Worm (Caenorhabditis elegans) whole organism, young adult: ENCODE data around the gene acd-4.

ENCODE experiments used
- B0336.3 ChIP-seq: fragments of 200-800 bp; sonication (Bioruptor generic); IDR thresholded peaks from 2 replicates; pipeline ENCODE4 v1.3.6; 2022; ENCODE audit warnings: missing genetic modification characterization, missing compliant biosample characterization
- F49E8.2 ChIP-seq: sonication (generic microtip); optimal IDR thresholded peaks from 3 replicates; lab custom pipeline; 2017; ENCODE audit warnings: missing genetic modification characterization, mild to moderate bottlenecking, missing compliant biosample characterization, antibody characterized with exemption, moderate library complexity; ENCODE audit not compliant: insufficient read depth
- akir-1 ChIP-seq: fragments of 200-800 bp; sonication (Bioruptor generic); optimal IDR thresholded peaks from 2 replicates; lab custom pipeline; 2018; ENCODE audit warnings: mild to moderate bottlenecking, missing genetic modification characterization, moderate library complexity, missing compliant biosample characterization
- cebp-2 ChIP-seq: fragments of 200-800 bp; sonication (Bioruptor generic); IDR thresholded peaks from 2 replicates; pipeline ENCODE4 v1.3.6; 2022; ENCODE audit warnings: missing genetic modification characterization, missing compliant biosample characterization
- egl-18 ChIP-seq: fragments of 200-800 bp; sonication (Bioruptor generic); IDR thresholded peaks from 2 replicates; pipeline ENCODE4 v1.3.6; 2022; ENCODE audit warnings: missing genetic modification reagents, missing genetic modification characterization, missing compliant biosample characterization
- hlh-12 ChIP-seq: sonication (generic microtip); optimal IDR thresholded peaks from 2 replicates; lab custom pipeline; 2016; ENCODE audit warnings: missing genetic modification characterization, missing compliant biosample characterization
- nhr-90 ChIP-seq: sonication (generic microtip); optimal IDR thresholded peaks from 2 replicates; lab custom pipeline; 2016; ENCODE audit warnings: missing genotype, mild to moderate bottlenecking, missing genetic modification characterization, missing compliant biosample characterization
- tbp1 ChIP-seq: fragments of 200-800 bp; sonication (Bioruptor generic); optimal IDR thresholded peaks from 2 replicates; lab custom pipeline; 2018; ENCODE audit warnings: mild to moderate bottlenecking, missing genetic modification characterization, missing compliant biosample characterization
- unc-130 ChIP-seq: sonication (generic microtip); optimal IDR thresholded peaks from 2 replicates; lab custom pipeline; 2016; ENCODE audit warnings: missing genetic modification reagents, missing genetic modification characterization, missing compliant biosample characterization

DNA sequence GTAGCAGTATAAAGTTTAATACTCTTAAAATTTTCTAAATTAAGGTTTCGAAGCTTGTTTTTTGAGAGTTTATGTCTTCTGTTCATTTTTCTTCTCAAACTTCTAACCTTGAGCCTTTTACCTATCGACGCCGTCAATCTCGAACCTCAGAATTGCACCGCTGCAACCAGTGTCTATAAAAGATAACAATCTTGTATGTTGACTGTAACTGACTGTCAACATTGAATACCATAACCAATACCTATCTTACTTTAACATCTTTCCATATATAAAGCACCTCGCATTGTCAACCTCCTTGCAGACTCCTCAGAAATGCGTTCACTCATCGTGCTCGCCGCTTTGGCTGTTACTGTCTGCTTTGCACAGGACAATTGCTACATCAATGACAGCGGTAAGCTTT, 19.3 kb upstream of the acd-4 start, which contains the start of gene grd-5:
- TF ChIP-seq F49E8.2: no peak
- TF ChIP-seq unc-130 (GFP tag; lab: Kevin White, UChicago): no peak
- no peak for TF ChIP-seq nhr-90 (tag; lab: Kevin White, UChicago)
- no peak for TF ChIP-seq egl-18
- TF ChIP-seq akir-1 (GFP tag; lab: Kevin White, UChicago): no peak
- TF ChIP-seq hlh-12 (tag; lab: Kevin White, UChicago): no peak
- no peak for TF ChIP-seq tbp1 (GFP tag; lab: Kevin White, UChicago)
- no peak for TF ChIP-seq cebp-2 (GFP tag; lab: Robert Waterston, UW)
- TF ChIP-seq B0336.3: no peak
